Worm (Caenorhabditis elegans) whole organism, midembryonic: ENCODE data around the gene nhr-286.

ENCODE experiments used
- T22C8.4 ChIP-seq: fragments of 200-800 bp; sonication (Bioruptor generic); IDR thresholded peaks from 2 replicates; pipeline ENCODE4 v1.3.6; 2022; ENCODE audit warnings: missing genetic modification characterization, missing compliant biosample characterization
- cog-1 ChIP-seq: sonication (generic microtip); optimal IDR thresholded peaks from 2 replicates; lab custom pipeline; 2016; ENCODE audit warnings: missing genetic modification characterization, missing compliant biosample characterization
- flt-1 ChIP-seq: fragments of 200-800 bp; sonication (Bioruptor generic); IDR thresholded peaks from 2 replicates; pipeline ENCODE4 v1.3.6; 2022; ENCODE audit warnings: missing genetic modification characterization, missing compliant biosample characterization
- klf-2 ChIP-seq: fragments of 200-800 bp; sonication (Bioruptor generic); conservative IDR thresholded peaks from 2 replicates; pipeline ENCODE4 v1.3.6; 2022; ENCODE audit warnings: missing genetic modification reagents, missing genetic modification characterization, missing compliant biosample characterization
- med-1 ChIP-seq: sonication (generic microtip); optimal IDR thresholded peaks from 2 replicates; lab custom pipeline; 2017; ENCODE audit warnings: missing genetic modification characterization, mild to moderate bottlenecking, missing compliant biosample characterization, antibody characterized with exemption, missing genetic modification reagents; ENCODE audit not compliant: insufficient read depth
- ref-1 ChIP-seq: fragments of 200-800 bp; sonication (Bioruptor generic); conservative IDR thresholded peaks from 2 replicates; pipeline ENCODE4 v1.3.6; 2022; ENCODE audit warnings: missing genetic modification reagents, missing genetic modification characterization, missing compliant biosample characterization
- tab-1 ChIP-seq: fragments of 200-800 bp; sonication (Bioruptor generic); IDR thresholded peaks from 2 replicates; pipeline ENCODE4 v1.3.6; 2022; ENCODE audit warnings: missing genetic modification characterization, missing compliant biosample characterization
- ztf-23 ChIP-seq: fragments of 200-800 bp; sonication (Bioruptor generic); IDR thresholded peaks from 2 replicates; pipeline ENCODE4 v1.3.6; 2022; ENCODE audit warnings: missing genetic modification reagents, missing genetic modification characterization, missing compliant biosample characterization
- ztf-29 ChIP-seq: fragments of 200-800 bp; sonication (Bioruptor generic); IDR thresholded peaks from 2 replicates; pipeline ENCODE4 v1.3.6; 2022; ENCODE audit warnings: missing genetic modification reagents, missing genetic modification characterization, missing compliant biosample characterization

Gene nhr-286

DNA sequence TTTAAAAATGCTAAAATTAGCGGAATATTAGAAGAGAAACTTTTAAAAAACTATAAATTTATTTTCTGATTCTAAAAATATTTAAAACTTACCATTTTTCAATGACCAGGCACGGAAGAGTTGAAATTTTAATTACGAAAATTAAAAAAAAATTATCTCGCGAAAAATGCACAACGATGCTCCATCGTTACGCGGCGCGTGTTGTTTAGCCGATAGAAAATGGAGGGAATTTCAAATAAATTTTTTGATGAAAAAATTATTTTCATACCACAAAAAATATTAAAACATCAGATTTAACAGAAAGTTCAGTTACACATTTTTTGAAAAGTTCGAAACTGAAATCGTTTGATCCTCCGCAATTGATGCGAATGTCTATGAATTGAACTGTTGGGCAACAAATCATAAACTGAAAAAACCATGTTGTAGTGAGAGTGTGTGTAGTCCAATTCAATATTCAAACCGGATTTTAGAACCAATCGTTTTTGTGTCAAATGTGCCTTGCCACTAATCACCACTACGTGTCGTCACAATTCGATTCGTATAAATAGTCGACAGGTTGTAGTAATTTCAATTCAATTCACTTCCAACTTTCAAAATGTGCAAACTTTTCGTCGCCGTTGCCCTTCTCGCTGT lies 40.2 kb downstream of the nhr-286 start, which contains the start of the genes tofu-2 and spig-1:
tofu-2 (minus strand) TSS at position 116 of the 633 bp plus-strand sequence.
spig-1 (plus strand) TSS at position 583 of the 633 bp plus-strand sequence.
- TF ChIP-seq klf-2 (GFP tag; lab: Robert Waterston, UW) = no peak
- no peak for TF ChIP-seq ztf-23
- no peak for TF ChIP-seq flt-1 (GFP tag; lab: Robert Waterston, UW)
- TF ChIP-seq tab-1 (GFP tag; lab: Robert Waterston, UW) = no peak
- TF ChIP-seq med-1 (GFP tag; lab: Kevin White, UChicago) = no peak
- TF ChIP-seq T22C8.4 (GFP tag; lab: Robert Waterston, UW) = no peak
- TF ChIP-seq ref-1 (GFP tag; lab: Robert Waterston, UW) = no peak
- no peak for TF ChIP-seq ztf-29

- no peak for TF ChIP-seq klf-2 (GFP tag; lab: Robert Waterston, UW)
- TF ChIP-seq ref-1 (GFP tag; lab: Robert Waterston, UW) = no peak
- TF ChIP-seq med-1 (GFP tag; lab: Kevin White, UChicago) = no peak
- TF ChIP-seq ztf-23 = no peak
- no peak for TF ChIP-seq flt-1 (GFP tag; lab: Robert Waterston, UW)
- no peak for TF ChIP-seq cog-1 (tag; lab: Kevin White, UChicago)
- TF ChIP-seq T22C8.4 (GFP tag; lab: Robert Waterston, UW) = no peak
- no peak for TF ChIP-seq tab-1 (GFP tag; lab: Robert Waterston, UW)
- TF ChIP-seq ztf-29 = no peak
Measured at ce11 chrV:7050153-7050552, 41.3 kb downstream of the nhr-286 start.

DNA sequence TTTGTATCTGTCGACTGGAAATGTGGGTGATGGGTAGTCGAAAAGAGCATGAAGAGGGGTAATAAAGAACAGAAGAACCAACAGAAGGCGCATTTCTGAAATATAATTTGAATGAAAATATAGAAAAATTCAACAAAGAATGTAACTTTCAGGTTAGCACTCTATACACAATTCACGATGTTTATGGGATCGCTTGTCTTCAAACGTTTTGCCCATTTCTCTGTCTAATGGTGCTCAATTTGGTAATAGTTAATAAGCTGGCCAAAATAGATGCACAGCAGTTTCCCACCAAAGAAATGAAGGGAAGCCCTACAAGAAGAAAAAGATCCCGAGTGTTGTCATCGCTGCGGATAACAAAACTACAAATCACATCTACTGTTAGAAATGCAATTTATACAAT lies 43.9 kb downstream of the nhr-286 start, which contains the start of gene F20A1.8:
F20A1.8 (minus strand) TSS at position 101 of the 400 bp plus-strand sequence.
- TF ChIP-seq ref-1 (GFP tag; lab: Robert Waterston, UW) (no peak), T22C8.4 (GFP tag; lab: Robert Waterston, UW) (no peak), flt-1 (GFP tag; lab: Robert Waterston, UW) (no peak), tab-1 (GFP tag; lab: Robert Waterston, UW) (no peak), ztf-23 (no peak), med-1 (GFP tag; lab: Kevin White, UChicago) (no peak), cog-1 (tag; lab: Kevin White, UChicago) (no peak), klf-2 (GFP tag; lab: Robert Waterston, UW) (no peak), ztf-29 (no peak)

DNA sequence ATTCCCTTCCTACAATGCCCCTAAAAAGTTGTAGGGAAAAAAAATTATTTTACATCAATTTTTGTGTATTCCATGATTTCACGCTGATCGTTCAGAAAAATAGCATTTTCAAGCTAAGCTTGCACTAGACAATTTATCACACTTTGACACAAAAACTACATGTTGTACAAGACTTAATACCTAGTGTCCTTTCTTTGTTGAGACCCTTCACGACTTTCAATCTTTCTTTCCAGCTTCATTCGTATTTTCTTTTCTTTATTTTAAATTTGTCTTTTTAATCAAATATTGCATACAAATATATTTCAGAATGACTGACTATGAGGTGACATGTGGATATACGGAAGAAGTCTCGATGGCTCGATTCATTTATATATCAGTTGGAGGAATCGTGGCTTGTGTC lies 45.4 kb downstream of the nhr-286 start, which contains the start of gene F20A1.2:
F20A1.2 (plus strand) TSS at position 301 of the 400 bp plus-strand sequence.
- TF ChIP-seq cog-1 (tag; lab: Kevin White, UChicago) = no peak
